Worm (Caenorhabditis elegans) whole organism, late embryonic: Measurements from ENCODE around the gene AH10.2.

Experiments used
- K09A11.1 ChIP-seq: sonication (generic microtip); optimal IDR thresholded peaks from 2 replicates; lab custom pipeline; 2017; ENCODE audit warnings: antibody characterized with exemption, mild to moderate bottlenecking, missing genetic modification characterization, missing compliant biosample characterization; ENCODE audit not compliant: insufficient read depth
- ceh-18 ChIP-seq: sonication (generic microtip); optimal IDR thresholded peaks from 2 replicates; lab custom pipeline; 2016; ENCODE audit warnings: missing genetic modification characterization, missing compliant biosample characterization
- fax-1 ChIP-seq: sonication (generic microtip); optimal IDR thresholded peaks from 2 replicates; lab custom pipeline; 2016; ENCODE audit warnings: missing genotype, missing genetic modification characterization, missing compliant biosample characterization
- nfya-1 ChIP-seq: sonication (generic microtip); optimal IDR thresholded peaks from 2 replicates; lab custom pipeline; 2017; ENCODE audit warnings: missing genetic modification characterization, mild to moderate bottlenecking, missing compliant biosample characterization, antibody characterized with exemption, moderate library complexity
- nhr-11 ChIP-seq: fragments of 150-350 bp; optimal IDR thresholded peaks from 2 replicates; lab custom pipeline; 2014; ENCODE audit warnings: missing biosample characterization, missing genetic modification characterization
- odd-2 ChIP-seq: sonication (generic microtip); optimal IDR thresholded peaks from 2 replicates; lab custom pipeline; 2017; ENCODE audit warnings: antibody characterized with exemption, mild to moderate bottlenecking, missing genetic modification characterization, missing compliant biosample characterization
- pax-1 ChIP-seq: fragments of 150-350 bp; optimal IDR thresholded peaks from 2 replicates; lab custom pipeline; 2014; ENCODE audit warnings: missing biosample characterization, missing genetic modification characterization
- pha-4 ChIP-seq: fragments of 150-350 bp; optimal IDR thresholded peaks from 2 replicates; lab custom pipeline; 2018; ENCODE audit warnings: missing biosample characterization, missing genetic modification reagents, missing genetic modification characterization
- unc-86 ChIP-seq: sonication (generic microtip); optimal IDR thresholded peaks from 2 replicates; lab custom pipeline; 2016; ENCODE audit warnings: missing genetic modification characterization, missing compliant biosample characterization

ce11 chrV:14134757-14135441 is 21.7 kb upstream of the AH10.2 start:
- TF ChIP-seq unc-86 (no peak), K09A11.1 (tag; lab: Kevin White, UChicago) (no peak), odd-2 (tag; lab: Kevin White, UChicago) (no peak), pha-4 (tag; lab: Kevin White, UChicago) (no peak), pax-1 (tag; lab: Kevin White, UChicago) (no peak), nhr-11 (tag; lab: Kevin White, UChicago) (no peak), fax-1 (no peak), nfya-1 (tag; lab: Kevin White, UChicago) (no peak), ceh-18 (tag; lab: Kevin White, UChicago) (no peak)
